Worm (Caenorhabditis elegans): ENCODE results near the gene Y113G7A.13.

- TF ChIP-seq hmg-4 (GFP tag; optimal IDR thresholded peaks at IDR 0.05) (no peak), aly-1 (tag; optimal IDR thresholded peaks at IDR 0.05) (no peak), ama-1 (optimal IDR thresholded peaks at IDR 0.05) (no peak), flt-1 (GFP tag; IDR thresholded peaks at IDR 0.05) (no peak), tbx-37 (GFP tag; conservative IDR thresholded peaks at IDR 0.05) (no peak), ceh-36 (tag; optimal IDR thresholded peaks at IDR 0.05) (no peak), B0310.2 (tag; optimal IDR thresholded peaks at IDR 0.05) (no peak), tbx-11 (GFP tag; IDR thresholded peaks at IDR 0.05) (no peak), tra-4 (tag; optimal IDR thresholded peaks at IDR 0.05) (no peak), ceh-13 (GFP tag; optimal IDR thresholded peaks at IDR 0.05) (no peak), sea-1 (GFP tag; conservative IDR thresholded peaks at IDR 0.05) (no peak), F13C5.2 (tag; optimal IDR thresholded peaks at IDR 0.05) (no peak)
These were observed 12.7 kb upstream of the Y113G7A.13 start, which contains the start of gene Y113G7A.22 for ce11 chrV:20135247-20135646.
